Worm (Caenorhabditis elegans) whole organism, young adult: ENCODE data around the gene stdh-4.
A peak's percentile ranks its signal among the peaks of the same experiment; 100 is the strongest.

Source experiments
- B0019.2 ChIP-seq: fragments of 200-800 bp; sonication (Bioruptor generic); conservative IDR thresholded peaks from 2 replicates; pipeline ENCODE4 v1.3.6; 2022; ENCODE audit warnings: missing genetic modification reagents, missing genetic modification characterization, missing compliant biosample characterization
- B0035.1 ChIP-seq: sonication (generic microtip); optimal IDR thresholded peaks from 2 replicates; lab custom pipeline; 2016; ENCODE audit warnings: missing genetic modification characterization, mild to moderate bottlenecking, missing compliant biosample characterization, missing genotype, missing genetic modification reagents
- B0261.1 ChIP-seq: sonication (generic microtip); optimal IDR thresholded peaks from 2 replicates; lab custom pipeline; 2016; ENCODE audit warnings: mild to moderate bottlenecking, missing genetic modification characterization, moderate library complexity, missing compliant biosample characterization
- B0336.3 ChIP-seq: fragments of 200-800 bp; sonication (Bioruptor generic); IDR thresholded peaks from 2 replicates; pipeline ENCODE4 v1.3.6; 2022; ENCODE audit warnings: missing genetic modification characterization, missing compliant biosample characterization
- C17E4.6 ChIP-seq: fragments of 200-800 bp; sonication (Bioruptor generic); IDR thresholded peaks from 2 replicates; pipeline ENCODE4 v1.3.6; 2022; ENCODE audit warnings: missing genetic modification reagents, missing genetic modification characterization, missing compliant biosample characterization
- D2030.7 ChIP-seq: fragments of 200-800 bp; sonication (Bioruptor generic); IDR thresholded peaks from 2 replicates; pipeline ENCODE4 v1.3.6; 2022; ENCODE audit warnings: missing genetic modification reagents, missing genetic modification characterization, missing compliant biosample characterization
- F10E7.11 ChIP-seq: sonication (generic microtip); optimal IDR thresholded peaks from 2 replicates; lab custom pipeline; 2017; ENCODE audit warnings: mild to moderate bottlenecking, missing genetic modification characterization, moderate library complexity, missing compliant biosample characterization
- F52B5.7 ChIP-seq: sonication (generic microtip); optimal IDR thresholded peaks from 2 replicates; lab custom pipeline; 2016; ENCODE audit warnings: mild to moderate bottlenecking, missing genetic modification characterization, missing compliant biosample characterization
- F57A8.1 ChIP-seq: fragments of 200-800 bp; sonication (Bioruptor generic); optimal IDR thresholded peaks from 2 replicates; lab custom pipeline; 2018; ENCODE audit warnings: mild to moderate bottlenecking, missing genetic modification characterization, moderate library complexity, missing compliant biosample characterization
- K11D2.4 ChIP-seq: fragments of 200-800 bp; sonication (Bioruptor generic); IDR thresholded peaks from 2 replicates; pipeline ENCODE4 v1.3.6; 2022; ENCODE audit warnings: missing genetic modification reagents, missing genetic modification characterization, missing compliant biosample characterization
- Y53F4B.3 ChIP-seq: fragments of 200-800 bp; sonication (Bioruptor generic); IDR thresholded peaks from 2 replicates; pipeline ENCODE4 v1.3.6; 2022; ENCODE audit warnings: missing genetic modification reagents, missing genetic modification characterization, missing compliant biosample characterization
- Y56A3A.18 ChIP-seq: fragments of 200-800 bp; sonication (Bioruptor generic); IDR thresholded peaks from 2 replicates; pipeline ENCODE4 v1.3.6; 2022; ENCODE audit warnings: missing genetic modification reagents, missing genetic modification characterization, missing compliant biosample characterization
- aptf-2 ChIP-seq: fragments of 200-800 bp; sonication (Bioruptor generic); conservative IDR thresholded peaks from 2 replicates; pipeline ENCODE4 v1.3.6; 2022; ENCODE audit warnings: missing genetic modification reagents, missing genetic modification characterization, missing compliant biosample characterization
- athp-1 ChIP-seq: sonication (generic microtip); optimal IDR thresholded peaks from 2 replicates; lab custom pipeline; 2017; ENCODE audit warnings: mild to moderate bottlenecking, missing genetic modification characterization, missing compliant biosample characterization
- bed-2 ChIP-seq: fragments of 200-800 bp; sonication (Bioruptor generic); IDR thresholded peaks from 2 replicates; pipeline ENCODE4 v1.3.6; 2022; ENCODE audit warnings: missing genetic modification reagents, missing genetic modification characterization, missing compliant biosample characterization
- ceh-91 ChIP-seq: fragments of 200-800 bp; sonication (Bioruptor generic); IDR thresholded peaks from 2 replicates; pipeline ENCODE4 v1.3.6; 2022; ENCODE audit warnings: missing genetic modification reagents, missing genetic modification characterization, missing compliant biosample characterization
- chd-7 ChIP-seq: sonication (generic microtip); optimal IDR thresholded peaks from 2 replicates; lab custom pipeline; 2016; ENCODE audit warnings: mild to moderate bottlenecking, missing genetic modification characterization, moderate library complexity, missing compliant biosample characterization
- die-1 ChIP-seq: sonication (generic microtip); optimal IDR thresholded peaks from 2 replicates; lab custom pipeline; 2016; ENCODE audit warnings: missing genotype, mild to moderate bottlenecking, missing genetic modification characterization, missing compliant biosample characterization
- dox-1 ChIP-seq: fragments of 200-800 bp; sonication (Bioruptor generic); IDR thresholded peaks from 2 replicates; pipeline ENCODE4 v1.3.6; 2022; ENCODE audit warnings: missing genetic modification reagents, missing genetic modification characterization, missing compliant biosample characterization
- dpff-1 ChIP-seq: sonication (generic microtip); optimal IDR thresholded peaks from 2 replicates; lab custom pipeline; 2017; ENCODE audit warnings: mild to moderate bottlenecking, missing genetic modification characterization, missing compliant biosample characterization
- efl-1 ChIP-seq: fragments of 150-350 bp; optimal IDR thresholded peaks from 2 replicates; lab custom pipeline; 2014; ENCODE audit warnings: missing biosample characterization, missing genetic modification reagents, missing genetic modification characterization
- egl-18 ChIP-seq: fragments of 200-800 bp; sonication (Bioruptor generic); IDR thresholded peaks from 2 replicates; pipeline ENCODE4 v1.3.6; 2022; ENCODE audit warnings: missing genetic modification reagents, missing genetic modification characterization, missing compliant biosample characterization
- egl-44 ChIP-seq: fragments of 200-800 bp; sonication (Bioruptor generic); IDR thresholded peaks from 2 replicates; pipeline ENCODE4 v1.3.6; 2022; ENCODE audit warnings: missing genetic modification reagents, missing genetic modification characterization, missing compliant biosample characterization
- gei-17 ChIP-seq: fragments of 200-800 bp; sonication (Bioruptor generic); optimal IDR thresholded peaks from 2 replicates; lab custom pipeline; 2018; ENCODE audit warnings: mild to moderate bottlenecking, missing genetic modification characterization, missing compliant biosample characterization
- hlh-26 ChIP-seq: fragments of 200-800 bp; sonication (Bioruptor generic); conservative IDR thresholded peaks from 2 replicates; pipeline ENCODE4 v1.3.6; 2022; ENCODE audit warnings: missing genetic modification reagents, missing genetic modification characterization, missing compliant biosample characterization
- hmg-1.2 ChIP-seq: fragments of 200-800 bp; sonication (Bioruptor generic); IDR thresholded peaks from 2 replicates; pipeline ENCODE4 v1.3.6; 2022; ENCODE audit warnings: missing genetic modification reagents, missing genetic modification characterization, missing compliant biosample characterization
- hsf-1 ChIP-seq: fragments of 200-800 bp; sonication (Bioruptor generic); IDR thresholded peaks from 2 replicates; pipeline ENCODE4 v1.3.6; 2022; ENCODE audit warnings: missing genetic modification reagents, missing genetic modification characterization, missing compliant biosample characterization
- let-607 ChIP-seq, 2 experiments: fragments of 200-800 bp in 1 of 2; sonication (Bioruptor generic) in 1 of 2; sonication (generic microtip) in 1 of 2; optimal IDR thresholded peaks; 2 replicates each; lab custom pipeline; 2016 to 2018; ENCODE audit warnings: mild to moderate bottlenecking in 2 of 2, missing compliant biosample characterization in 2 of 2, missing genetic modification characterization in 2 of 2, moderate library complexity in 2 of 2, missing genotype in 1 of 2
- lin-26 ChIP-seq: fragments of 200-800 bp; sonication (Bioruptor generic); IDR thresholded peaks from 2 replicates; pipeline ENCODE4 v1.3.6; 2022; ENCODE audit warnings: missing genetic modification reagents, missing genetic modification characterization, missing compliant biosample characterization
- madf-3 ChIP-seq: fragments of 200-800 bp; sonication (Bioruptor generic); IDR thresholded peaks from 2 replicates; pipeline ENCODE4 v1.3.6; 2022; ENCODE audit warnings: missing genetic modification reagents, missing genetic modification characterization, missing compliant biosample characterization
- mes-4 ChIP-seq: sonication (generic microtip); optimal IDR thresholded peaks from 2 replicates; lab custom pipeline; 2016; ENCODE audit warnings: missing genotype, missing genetic modification characterization, missing compliant biosample characterization
- nhr-120 ChIP-seq: fragments of 200-800 bp; sonication (Bioruptor generic); IDR thresholded peaks from 2 replicates; pipeline ENCODE4 v1.3.6; 2022; ENCODE audit warnings: missing genetic modification characterization, missing compliant biosample characterization
- nhr-179 ChIP-seq: sonication (generic microtip); optimal IDR thresholded peaks from 2 replicates; lab custom pipeline; 2016; ENCODE audit warnings: mild to moderate bottlenecking, missing genetic modification characterization, missing compliant biosample characterization
- nhr-27 ChIP-seq: fragments of 200-800 bp; sonication (Bioruptor generic); optimal IDR thresholded peaks from 2 replicates; lab custom pipeline; 2018; ENCODE audit warnings: mild to moderate bottlenecking, missing genetic modification characterization, moderate library complexity, missing compliant biosample characterization
- nhr-80 ChIP-seq: sonication (generic microtip); optimal IDR thresholded peaks from 2 replicates; lab custom pipeline; 2016; ENCODE audit warnings: missing genetic modification characterization, missing compliant biosample characterization
- nhr-90 ChIP-seq: sonication (generic microtip); optimal IDR thresholded peaks from 2 replicates; lab custom pipeline; 2016; ENCODE audit warnings: missing genotype, mild to moderate bottlenecking, missing genetic modification characterization, missing compliant biosample characterization
- pha-4 ChIP-seq: fragments of 150-350 bp; sonication (generic microtip); optimal IDR thresholded peaks from 2 replicates; lab custom pipeline; 2014; ENCODE audit warnings: missing biosample characterization, missing genetic modification reagents, missing genetic modification characterization
- rcor-1 ChIP-seq: fragments of 200-800 bp; sonication (Bioruptor generic); IDR thresholded peaks from 2 replicates; pipeline ENCODE4 v1.3.6; 2022; ENCODE audit warnings: missing genetic modification reagents, missing genetic modification characterization, missing compliant biosample characterization
- rec-8 ChIP-seq, 2 experiments: sonication (generic microtip); optimal IDR thresholded peaks; 2 replicates each; lab custom pipeline; 2016; ENCODE audit warnings: mild to moderate bottlenecking in 2 of 2, missing genetic modification characterization in 2 of 2, missing genetic modification reagents in 2 of 2, missing genotype in 2 of 2, missing biosample characterization in 1 of 2, missing compliant biosample characterization in 1 of 2, moderate library complexity in 1 of 2
- rpc-1 ChIP-seq, 2 experiments: fragments of 150-350 bp in 1 of 2; sonication (generic microtip) in 1 of 2; optimal IDR thresholded peaks; 2 replicates each; lab custom pipeline; 2014 to 2018; ENCODE audit warnings: missing biosample characterization in 1 of 2, missing genetic modification characterization in 1 of 2, missing genetic modification reagents in 1 of 2, missing genotype in 1 of 2
- sea-2 ChIP-seq: fragments of 200-800 bp; sonication (Bioruptor generic); IDR thresholded peaks from 2 replicates; pipeline ENCODE4 v1.3.6; 2022; ENCODE audit warnings: missing genetic modification characterization, missing compliant biosample characterization
- snpc-1.3 ChIP-seq: sonication (generic microtip); optimal IDR thresholded peaks from 2 replicates; lab custom pipeline; 2017; ENCODE audit warnings: missing genetic modification characterization, mild to moderate bottlenecking, missing compliant biosample characterization, antibody characterized with exemption, moderate library complexity, missing genotype, missing genetic modification reagents; ENCODE audit not compliant: insufficient read depth
- snpc-3.4 ChIP-seq: sonication (generic microtip); optimal IDR thresholded peaks from 2 replicates; lab custom pipeline; 2017; ENCODE audit warnings: missing genetic modification characterization, mild to moderate bottlenecking, missing compliant biosample characterization, antibody characterized with exemption, moderate library complexity, missing genotype, missing genetic modification reagents
- somi-1 ChIP-seq: fragments of 200-800 bp; sonication (Bioruptor generic); optimal IDR thresholded peaks from 2 replicates; lab custom pipeline; 2018; ENCODE audit warnings: mild to moderate bottlenecking, missing genetic modification characterization, missing compliant biosample characterization
- tbp1 ChIP-seq: fragments of 200-800 bp; sonication (Bioruptor generic); optimal IDR thresholded peaks from 2 replicates; lab custom pipeline; 2018; ENCODE audit warnings: mild to moderate bottlenecking, missing genetic modification characterization, missing compliant biosample characterization
- tlf-1 ChIP-seq: fragments of 200-800 bp; sonication (Bioruptor generic); optimal IDR thresholded peaks from 2 replicates; lab custom pipeline; 2018; ENCODE audit warnings: mild to moderate bottlenecking, missing genetic modification characterization, missing compliant biosample characterization
- ztf-6 ChIP-seq: fragments of 200-800 bp; sonication (Bioruptor generic); IDR thresholded peaks from 2 replicates; pipeline ENCODE4 v1.3.6; 2022; ENCODE audit warnings: missing genetic modification reagents, missing genetic modification characterization, missing compliant biosample characterization

Gene stdh-4

ce11 chrV:8499407-8499806 is 49.7 kb upstream of the stdh-4 start (continued):
- no peak for TF ChIP-seq C17E4.6 (GFP tag; lab: Robert Waterston, UW)
- no peak for TF ChIP-seq hlh-26
- TF ChIP-seq nhr-27 (tag; lab: Kevin White, UChicago), result no peak
- no peak for TF ChIP-seq tlf-1 (GFP tag; lab: Kevin White, UChicago)
- no peak for TF ChIP-seq nhr-179 (tag; lab: Kevin White, UChicago)
- TF ChIP-seq rcor-1, result peak; percentile 36; the same call in 1 of the 2 replicates
- TF ChIP-seq nhr-80 (tag; lab: Kevin White, UChicago), result no peak
- peak in 1 of 2 experiments; percentile 15 for TF ChIP-seq rec-8 (tag; optimal IDR thresholded peaks at IDR 0.05; lab: Kevin White, UChicago)
- peak; percentile 19 for TF ChIP-seq mes-4 (tag; lab: Kevin White, UChicago)
- peak; percentile 66 for TF ChIP-seq Y53F4B.3 (GFP tag; lab: Robert Waterston, UW)
- no peak for TF ChIP-seq ceh-91 (GFP tag; lab: Robert Waterston, UW)
- TF ChIP-seq D2030.7 (GFP tag; lab: Robert Waterston, UW), result peak; percentile 68
- peak; percentile 67 for TF ChIP-seq B0261.1
- peak; percentile 60 for TF ChIP-seq hmg-1.2 (GFP tag; lab: Robert Waterston, UW)
- TF ChIP-seq Y56A3A.18 (GFP tag; lab: Robert Waterston, UW), result no peak
- no peak for TF ChIP-seq ztf-6 (GFP tag; lab: Robert Waterston, UW)
- no peak for TF ChIP-seq aptf-2
- peak; percentile 50; the same call in 1 of the 2 replicates for TF ChIP-seq hsf-1 (GFP tag; lab: Robert Waterston, UW)
- peak; percentile 76; the same call in 1 of the 2 replicates for TF ChIP-seq egl-44 (GFP tag; lab: Robert Waterston, UW)
- no peak for TF ChIP-seq K11D2.4 (GFP tag; lab: Robert Waterston, UW)
- peak; percentile 71 for TF ChIP-seq dox-1 (GFP tag; lab: Robert Waterston, UW)
- no peak for TF ChIP-seq B0336.3 (GFP tag; lab: Robert Waterston, UW)
- TF ChIP-seq die-1 (tag; lab: Kevin White, UChicago), result peak; percentile 77
- peak; percentile 19 for TF ChIP-seq snpc-1.3
- peak; percentile 21 for TF ChIP-seq athp-1 (tag; lab: Kevin White, UChicago)
- TF ChIP-seq lin-26 (GFP tag; lab: Robert Waterston, UW), result peak; percentile 97
- TF ChIP-seq let-607 (tag; optimal IDR thresholded peaks at IDR 0.05; lab: Kevin White, UChicago), result peak in 1 of 2 experiments; percentile 9
- no peak for TF ChIP-seq F10E7.11 (tag; lab: Kevin White, UChicago)
- peak; percentile 91 for TF ChIP-seq tbp1

- TF ChIP-seq F57A8.1 (GFP tag; lab: Kevin White, UChicago), result peak; percentile 100
- peak; percentile 96 for TF ChIP-seq dpff-1 (tag; lab: Kevin White, UChicago)
- TF ChIP-seq gei-17, result peak; percentile 93
- TF ChIP-seq somi-1, result peak; percentile 99
- no peak for TF ChIP-seq pha-4 (tag; lab: Kevin White, UChicago)
- TF ChIP-seq nhr-120 (GFP tag; lab: Robert Waterston, UW), result peak; percentile 100
- TF ChIP-seq let-607 (tag; optimal IDR thresholded peaks at IDR 0.05; lab: Kevin White, UChicago), result peak; percentile 91
- TF ChIP-seq F52B5.7 (tag; lab: Kevin White, UChicago), result peak; percentile 100
- TF ChIP-seq madf-3 (GFP tag; lab: Robert Waterston, UW), result peak; percentile 96
- peak; percentile 99 for TF ChIP-seq sea-2 (GFP tag; lab: Robert Waterston, UW)
- TF ChIP-seq B0019.2 (GFP tag; lab: Robert Waterston, UW), result peak; percentile 92
- TF ChIP-seq rpc-1 (optimal IDR thresholded peaks at IDR 0.05; lab: Kevin White, UChicago), result peak; percentile 98
- peak; percentile 100 for TF ChIP-seq rpc-1 (tag; optimal IDR thresholded peaks at IDR 0.05; lab: Kevin White, UChicago)
- peak; percentile 93 for TF ChIP-seq bed-2 (GFP tag; lab: Robert Waterston, UW)
- TF ChIP-seq Y56A3A.18 (GFP tag; lab: Robert Waterston, UW), result peak; percentile 100
- peak; percentile 100 for TF ChIP-seq chd-7 (tag; lab: Kevin White, UChicago)
- TF ChIP-seq egl-18 (GFP tag; lab: Robert Waterston, UW), result peak; percentile 97
- TF ChIP-seq tlf-1 (GFP tag; lab: Kevin White, UChicago), result peak; percentile 96
- TF ChIP-seq nhr-90 (tag; lab: Kevin White, UChicago), result peak; percentile 99
- TF ChIP-seq snpc-3.4 (tag; lab: Kevin White, UChicago), result peak; percentile 99
- TF ChIP-seq efl-1 (GFP tag; lab: Kevin White, UChicago), result peak; percentile 64
- TF ChIP-seq B0035.1, result peak; percentile 96
- peak; percentile 96 to 99 for TF ChIP-seq rec-8 (tag; optimal IDR thresholded peaks at IDR 0.05; lab: Kevin White, UChicago)
Measured at ce11 chrV:8500348-8500747, 48.7 kb upstream of the stdh-4 start.
